Worm (Caenorhabditis elegans): ENCODE data around the gene srx-114.

srx-114 gene

ce11 chrII:5433069-5433468, at the start of gene srx-114:
Gene srx-114, minus strand, starts transcription at chrII:5433169.
- TF ChIP-seq ceh-39 (tag; optimal IDR thresholded peaks at IDR 0.05), result no peak
- no peak for TF ChIP-seq unc-120 (tag; optimal IDR thresholded peaks at IDR 0.05; ENCODE audit: poor library complexity, severe bottlenecking)
- no peak for TF ChIP-seq ztf-11 (tag; optimal IDR thresholded peaks at IDR 0.05)
- TF ChIP-seq blmp-1 (tag; optimal IDR thresholded peaks at IDR 0.05), result no peak
- TF ChIP-seq M03D4.4 (tag; optimal IDR thresholded peaks at IDR 0.05), result no peak
- no peak for TF ChIP-seq zip-8 (tag; optimal IDR thresholded peaks at IDR 0.05)
- TF ChIP-seq elt-3 (tag; optimal IDR thresholded peaks at IDR 0.05), result no peak
- TF ChIP-seq lsy-2 (tag; optimal IDR thresholded peaks at IDR 0.05), result no peak
- no peak for TF ChIP-seq hlh-1 (tag; optimal IDR thresholded peaks at IDR 0.05)
- TF ChIP-seq nhr-28 (tag; optimal IDR thresholded peaks at IDR 0.05), result no peak
- no peak for TF ChIP-seq ceh-83 (GFP tag; optimal IDR thresholded peaks at IDR 0.05)
- no peak for TF ChIP-seq mep-1 (tag; optimal IDR thresholded peaks at IDR 0.05)
- no peak for TF ChIP-seq flh-1 (GFP tag; optimal IDR thresholded peaks at IDR 0.05)
- TF ChIP-seq tbx-8 (GFP tag; optimal IDR thresholded peaks at IDR 0.05), result no peak
- no peak for TF ChIP-seq nhr-12 (tag; optimal IDR thresholded peaks at IDR 0.05)
- no peak for TF ChIP-seq mab-5 (tag; optimal IDR thresholded peaks at IDR 0.05)
- no peak for TF ChIP-seq sem-2 (GFP tag; optimal IDR thresholded peaks at IDR 0.05)

- TF ChIP-seq hlh-1 (tag; optimal IDR thresholded peaks at IDR 0.05) (no peak), pha-4 (tag; optimal IDR thresholded peaks at IDR 0.05) (no peak), ces-1 (GFP tag; optimal IDR thresholded peaks at IDR 0.05) (no peak), lin-13 (tag; optimal IDR thresholded peaks at IDR 0.05) (no peak), flh-1 (GFP tag; optimal IDR thresholded peaks at IDR 0.05) (no peak), unc-62 (GFP tag; optimal IDR thresholded peaks at IDR 0.05) (no peak), bed-3 (GFP tag; optimal IDR thresholded peaks at IDR 0.05) (no peak), lsy-2 (tag; optimal IDR thresholded peaks at IDR 0.05) (no peak), mab-5 (tag; optimal IDR thresholded peaks at IDR 0.05) (no peak), nhr-12 (tag; optimal IDR thresholded peaks at IDR 0.05) (no peak), cnd-1 (tag; optimal IDR thresholded peaks at IDR 0.05) (no peak)
These were observed 49.0 kb upstream of the srx-114 start, which contains the start of gene cal-8 for ce11 chrII:5481982-5482381. Gene cal-8, minus strand, starts transcription at chrII:5482041.

DNA sequence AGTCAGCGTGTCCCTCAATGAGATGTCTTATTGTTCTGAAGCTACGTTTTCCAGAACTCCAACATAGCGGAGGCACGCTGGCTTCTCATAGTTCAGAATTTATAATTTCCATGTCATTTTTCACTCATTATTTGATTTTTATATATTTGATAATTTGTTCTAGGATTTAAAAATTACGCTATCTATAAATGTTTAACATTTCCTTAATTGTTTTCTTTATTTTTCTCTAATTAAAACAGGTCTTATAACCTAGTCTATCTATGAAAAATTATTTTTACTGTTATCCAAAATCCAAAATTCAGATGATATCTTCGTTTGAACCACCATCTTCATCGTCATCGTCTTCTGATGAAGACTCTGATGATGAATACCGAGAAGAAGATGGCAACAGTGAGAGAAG, 45.3 kb upstream of the srx-114 start, which contains the start of gene F56D1.1:
TSS of gene F56D1.1 (plus strand) at position 301 of the 400 bp plus-strand sequence.
- TF ChIP-seq unc-62 (GFP tag; optimal IDR thresholded peaks at IDR 0.05), result no peak
- TF ChIP-seq lin-32 (GFP tag; optimal IDR thresholded peaks at IDR 0.05), result no peak
- no peak for TF ChIP-seq tbx-8 (GFP tag; optimal IDR thresholded peaks at IDR 0.05)
- TF ChIP-seq flh-1 (GFP tag; optimal IDR thresholded peaks at IDR 0.05), result no peak
- TF ChIP-seq nhr-12 (tag; optimal IDR thresholded peaks at IDR 0.05), result no peak
- TF ChIP-seq mep-1 (tag; optimal IDR thresholded peaks at IDR 0.05), result no peak
- TF ChIP-seq nhr-28 (tag; optimal IDR thresholded peaks at IDR 0.05), result no peak
- no peak for TF ChIP-seq nhr-76 (tag; optimal IDR thresholded peaks at IDR 0.05)
- no peak for TF ChIP-seq M03D4.4 (tag; optimal IDR thresholded peaks at IDR 0.05)
- no peak for TF ChIP-seq pha-4 (tag; optimal IDR thresholded peaks at IDR 0.05)
- TF ChIP-seq elt-1 (tag; optimal IDR thresholded peaks at IDR 0.05; ENCODE audit: borderline replicate concordance, insufficient read depth), result no peak
- no peak for TF ChIP-seq blmp-1 (tag; optimal IDR thresholded peaks at IDR 0.05)
- no peak for TF ChIP-seq sptf-1 (tag; optimal IDR thresholded peaks at IDR 0.05)
- TF ChIP-seq zip-8 (tag; optimal IDR thresholded peaks at IDR 0.05), result no peak
- no peak for TF ChIP-seq nhr-2 (tag; optimal IDR thresholded peaks at IDR 0.05)

DNA sequence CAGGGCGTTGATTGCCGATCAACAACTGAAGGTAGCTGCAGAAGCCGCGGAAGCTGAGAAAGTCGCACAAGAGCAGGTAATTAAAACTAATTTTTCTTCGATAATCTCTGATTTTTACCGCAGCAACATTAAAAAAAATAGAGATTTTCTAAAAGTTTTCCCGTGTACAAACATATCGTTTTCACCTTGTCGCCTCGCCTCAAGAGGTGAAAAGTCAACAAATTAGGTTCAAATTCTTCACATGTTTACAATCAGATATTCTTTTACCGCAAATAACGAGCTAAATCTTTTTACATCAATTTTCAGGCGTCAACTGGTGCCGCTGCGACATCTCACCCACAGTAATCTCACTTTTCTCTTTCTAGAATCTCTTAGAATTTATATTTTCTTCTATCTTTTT, 42.0 kb upstream of the srx-114 start, which contains the start of gene ilcr-2:
TSS of gene ilcr-2 (plus strand) at position 301 of the 400 bp plus-strand sequence.
- TF ChIP-seq mep-1 (tag; optimal IDR thresholded peaks at IDR 0.05) (no peak), nhr-76 (tag; optimal IDR thresholded peaks at IDR 0.05) (no peak), nhr-237 (tag; optimal IDR thresholded peaks at IDR 0.05) (no peak), zip-8 (tag; optimal IDR thresholded peaks at IDR 0.05) (no peak), hlh-1 (tag; optimal IDR thresholded peaks at IDR 0.05) (no peak), unc-62 (GFP tag; optimal IDR thresholded peaks at IDR 0.05) (no peak), ces-1 (GFP tag; optimal IDR thresholded peaks at IDR 0.05) (no peak), ham-2 (GFP tag; optimal IDR thresholded peaks at IDR 0.05) (no peak), mab-5 (tag; optimal IDR thresholded peaks at IDR 0.05) (no peak), unc-120 (tag; optimal IDR thresholded peaks at IDR 0.05; ENCODE audit: poor library complexity, severe bottlenecking) (no peak), unc-39 (tag; optimal IDR thresholded peaks at IDR 0.05) (no peak), ceh-83 (GFP tag; optimal IDR thresholded peaks at IDR 0.05) (no peak), elt-3 (tag; optimal IDR thresholded peaks at IDR 0.05) (no peak), drap-1 (GFP tag; optimal IDR thresholded peaks at IDR 0.05) (no peak), nhr-12 (tag; optimal IDR thresholded peaks at IDR 0.05) (no peak), elt-1 (tag; optimal IDR thresholded peaks at IDR 0.05; ENCODE audit: borderline replicate concordance, insufficient read depth) (no peak), snpc-4 (tag; optimal IDR thresholded peaks at IDR 0.05) (no peak)
